Worm (Caenorhabditis elegans) whole organism, young adult: Measurements from ENCODE around the gene ZK1098.9.

Experiments used
- ceh-79 ChIP-seq: sonication (generic microtip); optimal IDR thresholded peaks from 2 replicates; lab custom pipeline; 2017; ENCODE audit warnings: mild to moderate bottlenecking, missing genetic modification characterization, missing compliant biosample characterization
- chd-7 ChIP-seq: sonication (generic microtip); optimal IDR thresholded peaks from 2 replicates; lab custom pipeline; 2016; ENCODE audit warnings: mild to moderate bottlenecking, missing genetic modification characterization, moderate library complexity, missing compliant biosample characterization
- efl-1 ChIP-seq: fragments of 150-350 bp; optimal IDR thresholded peaks from 2 replicates; lab custom pipeline; 2014; ENCODE audit warnings: missing biosample characterization, missing genetic modification reagents, missing genetic modification characterization
- nhr-27 ChIP-seq: fragments of 200-800 bp; sonication (Bioruptor generic); optimal IDR thresholded peaks from 2 replicates; lab custom pipeline; 2018; ENCODE audit warnings: mild to moderate bottlenecking, missing genetic modification characterization, moderate library complexity, missing compliant biosample characterization

- TF ChIP-seq efl-1 (GFP tag; lab: Kevin White, UChicago) (no peak), nhr-27 (tag; lab: Kevin White, UChicago) (no peak), ceh-79 (tag; lab: Kevin White, UChicago) (no peak), chd-7 (tag; lab: Kevin White, UChicago) (no peak)
These were observed 46.0 kb downstream of the ZK1098.9 start for ce11 chrIII:9590212-9590611.
